Worm (Caenorhabditis elegans) whole organism, young adult: Measurements from ENCODE around the gene perm-1.

ENCODE experiments used
- F33H1.4 ChIP-seq: fragments of 200-800 bp; sonication (Bioruptor generic); IDR thresholded peaks from 2 replicates; pipeline ENCODE4 v1.3.6; 2022; ENCODE audit warnings: missing genetic modification reagents, missing genetic modification characterization, missing compliant biosample characterization
- F52B5.7 ChIP-seq: sonication (generic microtip); optimal IDR thresholded peaks from 2 replicates; lab custom pipeline; 2016; ENCODE audit warnings: mild to moderate bottlenecking, missing genetic modification characterization, missing compliant biosample characterization
- F57C9.4 ChIP-seq: sonication (generic microtip); optimal IDR thresholded peaks from 2 replicates; lab custom pipeline; 2017; ENCODE audit warnings: mild to moderate bottlenecking, missing genetic modification characterization, missing compliant biosample characterization
- K11D2.4 ChIP-seq: fragments of 200-800 bp; sonication (Bioruptor generic); IDR thresholded peaks from 2 replicates; pipeline ENCODE4 v1.3.6; 2022; ENCODE audit warnings: missing genetic modification reagents, missing genetic modification characterization, missing compliant biosample characterization
- Y95B8A.8 ChIP-seq: fragments of 200-800 bp; sonication (Bioruptor generic); IDR thresholded peaks from 2 replicates; pipeline ENCODE4 v1.3.6; 2022; ENCODE audit warnings: missing genetic modification reagents, missing genetic modification characterization, missing compliant biosample characterization
- aptf-3 ChIP-seq: fragments of 200-800 bp; sonication (Bioruptor generic); IDR thresholded peaks from 2 replicates; pipeline ENCODE4 v1.3.6; 2022; ENCODE audit warnings: missing genetic modification characterization, missing compliant biosample characterization
- athp-1 ChIP-seq: sonication (generic microtip); optimal IDR thresholded peaks from 2 replicates; lab custom pipeline; 2017; ENCODE audit warnings: mild to moderate bottlenecking, missing genetic modification characterization, missing compliant biosample characterization
- cebp-2 ChIP-seq: fragments of 200-800 bp; sonication (Bioruptor generic); IDR thresholded peaks from 2 replicates; pipeline ENCODE4 v1.3.6; 2022; ENCODE audit warnings: missing genetic modification characterization, missing compliant biosample characterization
- ceh-40 ChIP-seq: fragments of 200-800 bp; sonication (Bioruptor generic); IDR thresholded peaks from 2 replicates; pipeline ENCODE4 v1.3.6; 2022; ENCODE audit warnings: missing genetic modification characterization, missing compliant biosample characterization
- ceh-91 ChIP-seq: fragments of 200-800 bp; sonication (Bioruptor generic); IDR thresholded peaks from 2 replicates; pipeline ENCODE4 v1.3.6; 2022; ENCODE audit warnings: missing genetic modification reagents, missing genetic modification characterization, missing compliant biosample characterization
- chd-7 ChIP-seq: sonication (generic microtip); optimal IDR thresholded peaks from 2 replicates; lab custom pipeline; 2016; ENCODE audit warnings: mild to moderate bottlenecking, missing genetic modification characterization, moderate library complexity, missing compliant biosample characterization
- ekl-4 ChIP-seq: fragments of 200-800 bp; sonication (Bioruptor generic); IDR thresholded peaks from 2 replicates; pipeline ENCODE4 v1.3.6; 2022; ENCODE audit warnings: missing genetic modification reagents, missing genetic modification characterization, missing compliant biosample characterization
- lin-54 ChIP-seq: fragments of 200-800 bp; sonication (Bioruptor generic); optimal IDR thresholded peaks from 2 replicates; lab custom pipeline; 2018; ENCODE audit warnings: mild to moderate bottlenecking, missing genetic modification characterization, missing compliant biosample characterization
- lsy-27 ChIP-seq: sonication (generic microtip); optimal IDR thresholded peaks from 2 replicates; lab custom pipeline; 2017; ENCODE audit warnings: missing genetic modification characterization, mild to moderate bottlenecking, missing compliant biosample characterization, antibody characterized with exemption, missing genotype, borderline replicate concordance; ENCODE audit not compliant: insufficient read depth
- madf-10 ChIP-seq: sonication (generic microtip); optimal IDR thresholded peaks from 2 replicates; lab custom pipeline; 2016; ENCODE audit warnings: mild to moderate bottlenecking, missing genetic modification characterization, missing compliant biosample characterization
- madf-3 ChIP-seq: fragments of 200-800 bp; sonication (Bioruptor generic); IDR thresholded peaks from 2 replicates; pipeline ENCODE4 v1.3.6; 2022; ENCODE audit warnings: missing genetic modification reagents, missing genetic modification characterization, missing compliant biosample characterization
- pha-4 ChIP-seq: fragments of 150-350 bp; sonication (generic microtip); optimal IDR thresholded peaks from 2 replicates; lab custom pipeline; 2014; ENCODE audit warnings: missing biosample characterization, missing genetic modification reagents, missing genetic modification characterization
- rcor-1 ChIP-seq: fragments of 200-800 bp; sonication (Bioruptor generic); IDR thresholded peaks from 2 replicates; pipeline ENCODE4 v1.3.6; 2022; ENCODE audit warnings: missing genetic modification reagents, missing genetic modification characterization, missing compliant biosample characterization
- sdz-38 ChIP-seq: sonication (generic microtip); optimal IDR thresholded peaks from 2 replicates; lab custom pipeline; 2016; ENCODE audit warnings: missing genotype, missing genetic modification characterization, missing compliant biosample characterization
- somi-1 ChIP-seq: fragments of 200-800 bp; sonication (Bioruptor generic); optimal IDR thresholded peaks from 2 replicates; lab custom pipeline; 2018; ENCODE audit warnings: mild to moderate bottlenecking, missing genetic modification characterization, missing compliant biosample characterization
- tbp1 ChIP-seq: fragments of 200-800 bp; sonication (Bioruptor generic); optimal IDR thresholded peaks from 2 replicates; lab custom pipeline; 2018; ENCODE audit warnings: mild to moderate bottlenecking, missing genetic modification characterization, missing compliant biosample characterization
- unc-130 ChIP-seq: sonication (generic microtip); optimal IDR thresholded peaks from 2 replicates; lab custom pipeline; 2016; ENCODE audit warnings: missing genetic modification reagents, missing genetic modification characterization, missing compliant biosample characterization
- unc-62 ChIP-seq: fragments of 150-350 bp; optimal IDR thresholded peaks from 2 replicates; lab custom pipeline; 2014; ENCODE audit warnings: missing biosample characterization, missing genetic modification reagents, missing genetic modification characterization
- zfh-2 ChIP-seq: fragments of 200-800 bp; sonication (Bioruptor generic); conservative IDR thresholded peaks from 2 replicates; pipeline ENCODE4 v1.3.6; 2022; ENCODE audit warnings: missing genetic modification reagents, missing genetic modification characterization, missing compliant biosample characterization
- ztf-18 ChIP-seq: sonication (generic microtip); optimal IDR thresholded peaks from 2 replicates; lab custom pipeline; 2016; ENCODE audit warnings: missing genotype, mild to moderate bottlenecking, missing genetic modification characterization, missing compliant biosample characterization
- ztf-25 ChIP-seq: fragments of 200-800 bp; sonication (Bioruptor generic); IDR thresholded peaks from 2 replicates; pipeline ENCODE4 v1.3.6; 2022; ENCODE audit warnings: missing genetic modification reagents, missing genetic modification characterization, missing compliant biosample characterization

perm-1 gene

ce11 chrII:7928600-7928999, 48.0 kb downstream of the perm-1 start, which contains the start of gene spv-1:
Gene spv-1 (minus strand): TSS chrII:7928700.
- TF ChIP-seq ekl-4 (GFP tag; lab: Robert Waterston, UW) (no peak), ceh-40 (GFP tag; lab: Robert Waterston, UW) (no peak), athp-1 (tag; lab: Kevin White, UChicago) (no peak), tbp1 (no peak), sdz-38 (tag; lab: Kevin White, UChicago) (no peak), somi-1 (no peak), K11D2.4 (no peak), F33H1.4 (GFP tag; lab: Robert Waterston, UW) (no peak)

ce11 chrII:7930671-7931070, 50.1 kb downstream of the perm-1 start:
- TF ChIP-seq aptf-3, result no peak
- no peak for TF ChIP-seq madf-10
- TF ChIP-seq zfh-2 (GFP tag; lab: Robert Waterston, UW), result no peak
- TF ChIP-seq F57C9.4 (tag; lab: Kevin White, UChicago), result no peak
- TF ChIP-seq ceh-91 (GFP tag; lab: Robert Waterston, UW), result no peak
- TF ChIP-seq ztf-25 (GFP tag; lab: Robert Waterston, UW), result no peak
- TF ChIP-seq pha-4 (tag; lab: Kevin White, UChicago), result no peak
- TF ChIP-seq lin-54 (GFP tag; lab: Kevin White, UChicago), result no peak
- TF ChIP-seq ztf-18, result no peak
- no peak for TF ChIP-seq lsy-27 (tag; lab: Kevin White, UChicago)
- TF ChIP-seq cebp-2, result no peak
- no peak for TF ChIP-seq unc-130 (GFP tag; lab: Kevin White, UChicago)
- TF ChIP-seq Y95B8A.8, result no peak
- TF ChIP-seq chd-7 (tag; lab: Kevin White, UChicago), result no peak
- TF ChIP-seq madf-3, result no peak
- TF ChIP-seq F52B5.7 (tag; lab: Kevin White, UChicago), result no peak
- no peak for TF ChIP-seq rcor-1
- no peak for TF ChIP-seq unc-62
